Worm (Caenorhabditis elegans) whole organism, late embryonic: ENCODE measurements around the gene B0416.5.

ENCODE experiments used
- C38D4.7 ChIP-seq: fragments of 200-800 bp; sonication (Bioruptor generic); optimal IDR thresholded peaks from 2 replicates; lab custom pipeline; 2018; ENCODE audit warnings: mild to moderate bottlenecking, missing genetic modification characterization, moderate library complexity, missing compliant biosample characterization
- K09A11.1 ChIP-seq: sonication (generic microtip); optimal IDR thresholded peaks from 2 replicates; lab custom pipeline; 2017; ENCODE audit warnings: antibody characterized with exemption, mild to moderate bottlenecking, missing genetic modification characterization, missing compliant biosample characterization; ENCODE audit not compliant: insufficient read depth
- ahr-1 ChIP-seq: sonication (generic microtip); optimal IDR thresholded peaks from 2 replicates; lab custom pipeline; 2016; ENCODE audit warnings: missing genetic modification characterization, missing compliant biosample characterization
- ama-1 ChIP-seq: fragments of 150-350 bp; optimal IDR thresholded peaks from 2 replicates; lab custom pipeline; 2014
- ceh-14 ChIP-seq: sonication (generic microtip); optimal IDR thresholded peaks from 2 replicates; lab custom pipeline; 2016; ENCODE audit warnings: missing genotype, missing genetic modification characterization, missing compliant biosample characterization
- ceh-18 ChIP-seq: sonication (generic microtip); optimal IDR thresholded peaks from 2 replicates; lab custom pipeline; 2016; ENCODE audit warnings: missing genetic modification characterization, missing compliant biosample characterization
- ceh-19 ChIP-seq: fragments of 200-800 bp; sonication (Bioruptor generic); optimal IDR thresholded peaks from 2 replicates; lab custom pipeline; 2018; ENCODE audit warnings: mild to moderate bottlenecking, missing genetic modification characterization, missing compliant biosample characterization
- ceh-22 ChIP-seq: sonication (generic microtip); optimal IDR thresholded peaks from 2 replicates; lab custom pipeline; 2017; ENCODE audit warnings: missing biosample characterization, missing genetic modification characterization
- ceh-24 ChIP-seq: sonication (generic microtip); optimal IDR thresholded peaks from 2 replicates; lab custom pipeline; 2016; ENCODE audit warnings: mild to moderate bottlenecking, missing genetic modification characterization, missing compliant biosample characterization
- ceh-31 ChIP-seq: sonication (generic microtip); optimal IDR thresholded peaks from 2 replicates; lab custom pipeline; 2016; ENCODE audit warnings: missing genetic modification characterization, missing compliant biosample characterization
- ceh-48 ChIP-seq: sonication (generic microtip); optimal IDR thresholded peaks from 2 replicates; lab custom pipeline; 2016; ENCODE audit warnings: missing genetic modification characterization, inconsistent platforms, missing compliant biosample characterization
- dve-1 ChIP-seq: sonication (generic microtip); optimal IDR thresholded peaks from 2 replicates; lab custom pipeline; 2017; ENCODE audit warnings: antibody characterized with exemption, mild to moderate bottlenecking, missing genetic modification characterization, missing compliant biosample characterization
- elt-2 ChIP-seq: sonication (generic microtip); optimal IDR thresholded peaks from 2 replicates; lab custom pipeline; 2016; ENCODE audit warnings: missing genetic modification reagents, missing genetic modification characterization, missing compliant biosample characterization
- elt-4 ChIP-seq: sonication (generic microtip); optimal IDR thresholded peaks from 2 replicates; lab custom pipeline; 2016; ENCODE audit warnings: missing genetic modification characterization, missing compliant biosample characterization
- eyg-1 ChIP-seq: sonication (generic microtip); optimal IDR thresholded peaks from 2 replicates; lab custom pipeline; 2016; ENCODE audit warnings: missing genotype, missing genetic modification characterization, missing compliant biosample characterization
- fax-1 ChIP-seq: sonication (generic microtip); optimal IDR thresholded peaks from 2 replicates; lab custom pipeline; 2016; ENCODE audit warnings: missing genotype, missing genetic modification characterization, missing compliant biosample characterization
- fkh-10 ChIP-seq: fragments of 150-350 bp; optimal IDR thresholded peaks from 2 replicates; lab custom pipeline; 2014; ENCODE audit warnings: missing biosample characterization, missing genetic modification reagents, missing genetic modification characterization
- gmeb-2 ChIP-seq: sonication (generic microtip); optimal IDR thresholded peaks from 2 replicates; lab custom pipeline; 2016; ENCODE audit warnings: missing genetic modification characterization, inconsistent platforms, missing compliant biosample characterization
- hlh-13 ChIP-seq: fragments of 200-800 bp; sonication (Bioruptor generic); optimal IDR thresholded peaks from 2 replicates; lab custom pipeline; 2018; ENCODE audit warnings: mild to moderate bottlenecking, missing genetic modification characterization, missing compliant biosample characterization
- hlh-30 ChIP-seq: sonication (generic microtip); optimal IDR thresholded peaks from 2 replicates; lab custom pipeline; 2017; ENCODE audit warnings: antibody characterized with exemption, missing genetic modification characterization, missing compliant biosample characterization; ENCODE audit not compliant: insufficient read depth
- hlh-8 ChIP-seq: sonication (generic microtip); optimal IDR thresholded peaks from 2 replicates; lab custom pipeline; 2016; ENCODE audit warnings: missing genotype, missing genetic modification characterization, missing compliant biosample characterization
- lin-11 ChIP-seq: fragments of 200-800 bp; sonication (Bioruptor generic); optimal IDR thresholded peaks from 2 replicates; lab custom pipeline; 2018; ENCODE audit warnings: mild to moderate bottlenecking, missing genetic modification characterization, missing compliant biosample characterization
- mec-3 ChIP-seq: sonication (generic microtip); optimal IDR thresholded peaks from 2 replicates; lab custom pipeline; 2016; ENCODE audit warnings: borderline replicate concordance, missing genetic modification characterization, missing compliant biosample characterization
- nfya-1 ChIP-seq: sonication (generic microtip); optimal IDR thresholded peaks from 2 replicates; lab custom pipeline; 2017; ENCODE audit warnings: missing genetic modification characterization, mild to moderate bottlenecking, missing compliant biosample characterization, antibody characterized with exemption, moderate library complexity
- nhr-11 ChIP-seq: fragments of 150-350 bp; optimal IDR thresholded peaks from 2 replicates; lab custom pipeline; 2014; ENCODE audit warnings: missing biosample characterization, missing genetic modification characterization
- nhr-232 ChIP-seq: sonication (generic microtip); optimal IDR thresholded peaks from 2 replicates; lab custom pipeline; 2016; ENCODE audit warnings: missing genetic modification characterization, missing compliant biosample characterization
- npax-4 ChIP-seq: sonication (generic microtip); optimal IDR thresholded peaks from 2 replicates; lab custom pipeline; 2016; ENCODE audit warnings: missing genetic modification characterization, missing compliant biosample characterization
- pat-9 ChIP-seq: fragments of 200-800 bp; sonication (Bioruptor generic); optimal IDR thresholded peaks from 2 replicates; lab custom pipeline; 2018; ENCODE audit warnings: mild to moderate bottlenecking, missing genetic modification characterization, moderate library complexity, missing compliant biosample characterization
- ref-2 ChIP-seq: sonication (generic microtip); optimal IDR thresholded peaks from 2 replicates; lab custom pipeline; 2016; ENCODE audit warnings: missing genetic modification characterization, missing compliant biosample characterization
- rnt-1 ChIP-seq: sonication (generic microtip); optimal IDR thresholded peaks from 2 replicates; lab custom pipeline; 2016; ENCODE audit warnings: missing genetic modification characterization, missing compliant biosample characterization
- tbx-2 ChIP-seq: sonication (generic microtip); optimal IDR thresholded peaks from 2 replicates; lab custom pipeline; 2016; ENCODE audit warnings: missing genetic modification characterization, missing compliant biosample characterization
- tbx-7 ChIP-seq: sonication (generic microtip); optimal IDR thresholded peaks from 2 replicates; lab custom pipeline; 2016; ENCODE audit warnings: missing genotype, missing genetic modification characterization, missing compliant biosample characterization
- ttx-3 ChIP-seq: sonication (generic microtip); optimal IDR thresholded peaks from 2 replicates; lab custom pipeline; 2016; ENCODE audit warnings: missing genetic modification reagents, missing genetic modification characterization, missing compliant biosample characterization
- unc-3 ChIP-seq, 2 experiments: fragments of 200-800 bp in 1 of 2; sonication (Bioruptor generic) in 1 of 2; sonication (generic microtip) in 1 of 2; conservative IDR thresholded peaks in 1 of 2; optimal IDR thresholded peaks in 1 of 2; 2 replicates each; pipeline versions ENCODE4 v1.3.6 to Lab custom; 2016 to 2022; ENCODE audit warnings: missing compliant biosample characterization in 2 of 2, missing genetic modification characterization in 2 of 2, missing genetic modification reagents in 1 of 2
- unc-42 ChIP-seq: sonication (generic microtip); optimal IDR thresholded peaks from 2 replicates; lab custom pipeline; 2016; ENCODE audit warnings: missing genotype, missing genetic modification characterization, missing compliant biosample characterization
- unc-86 ChIP-seq: sonication (generic microtip); optimal IDR thresholded peaks from 2 replicates; lab custom pipeline; 2016; ENCODE audit warnings: missing genetic modification characterization, missing compliant biosample characterization
- zip-5 ChIP-seq: sonication (generic microtip); optimal IDR thresholded peaks from 2 replicates; lab custom pipeline; 2016; ENCODE audit warnings: missing genetic modification characterization, missing compliant biosample characterization
- ztf-16 ChIP-seq: sonication (generic microtip); optimal IDR thresholded peaks from 2 replicates; lab custom pipeline; 2017; ENCODE audit warnings: missing genetic modification characterization, missing compliant biosample characterization

B0416.5 gene

DNA sequence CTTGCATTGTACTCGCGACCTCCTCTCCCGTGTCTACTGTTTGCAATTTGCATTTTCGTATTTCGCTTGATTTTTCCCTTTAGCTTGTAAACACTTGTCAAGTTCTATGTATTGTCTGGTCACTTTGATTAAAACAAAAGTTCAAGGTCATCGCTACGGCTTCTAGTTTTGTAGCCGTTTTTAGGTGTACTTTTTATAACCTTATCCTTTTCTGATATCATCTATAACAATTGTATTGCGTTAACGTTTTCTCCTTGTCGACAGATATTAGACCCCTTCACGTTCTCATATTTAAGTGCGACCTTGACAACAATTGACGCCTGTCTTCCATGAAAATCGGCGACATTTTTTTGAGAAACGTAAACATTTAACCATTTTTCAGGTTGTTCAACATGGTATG, 24.0 kb downstream of the B0416.5 start (continued):
- no peak for TF ChIP-seq ceh-19 (GFP tag; lab: Kevin White, UChicago)
- no peak for TF ChIP-seq ceh-48 (tag; lab: Kevin White, UChicago)
- no peak for TF ChIP-seq npax-4 (tag; lab: Kevin White, UChicago)
- no peak for TF ChIP-seq dve-1 (tag; lab: Kevin White, UChicago)
- no peak for TF ChIP-seq hlh-8 (tag; lab: Kevin White, UChicago)
- no peak for TF ChIP-seq rnt-1

DNA sequence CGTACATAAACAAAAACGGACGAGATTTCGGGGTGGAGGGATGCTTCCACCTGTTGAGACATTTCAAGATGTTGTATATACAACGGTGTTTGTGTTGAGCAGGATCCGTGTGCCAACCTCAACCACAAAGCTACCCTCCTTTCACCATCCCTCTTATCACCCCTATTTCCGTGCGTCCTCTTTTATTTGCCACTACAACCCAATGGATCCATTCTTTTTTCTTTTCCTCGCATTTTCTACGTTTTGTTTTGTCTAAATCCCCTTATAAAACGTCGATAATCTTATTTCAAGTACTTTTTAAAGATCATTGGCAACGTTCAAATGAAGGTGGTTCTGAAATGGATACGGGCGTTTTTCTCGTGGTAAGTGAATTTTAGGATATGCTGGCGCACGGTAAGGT, 27.4 kb downstream of the B0416.5 start, which contains the start of gene gpa-12:
Gene gpa-12, plus strand, starts transcription at position 301 of the 400 bp plus-strand sequence.
- no peak for TF ChIP-seq C38D4.7
- TF ChIP-seq hlh-13, result no peak
- TF ChIP-seq ceh-19 (GFP tag; lab: Kevin White, UChicago), result no peak
- no peak for TF ChIP-seq tbx-2 (tag; lab: Kevin White, UChicago)
- TF ChIP-seq ceh-18 (tag; lab: Kevin White, UChicago), result no peak
- TF ChIP-seq ahr-1 (tag; lab: Kevin White, UChicago), result no peak
- TF ChIP-seq ztf-16, result no peak
- TF ChIP-seq eyg-1 (tag; lab: Kevin White, UChicago), result no peak
- TF ChIP-seq mec-3 (tag; lab: Kevin White, UChicago), result no peak
- no peak for TF ChIP-seq elt-4 (tag; lab: Kevin White, UChicago)
- TF ChIP-seq ceh-31, result no peak
- no peak for TF ChIP-seq ceh-22 (tag; lab: Kevin White, UChicago)
- TF ChIP-seq nhr-11 (tag; lab: Kevin White, UChicago), result no peak
- TF ChIP-seq unc-86 (tag; lab: Kevin White, UChicago), result no peak
- no peak for TF ChIP-seq ceh-48 (tag; lab: Kevin White, UChicago)
- TF ChIP-seq rnt-1, result no peak
- no peak for TF ChIP-seq nhr-232 (tag; lab: Kevin White, UChicago)
- no peak for TF ChIP-seq pat-9 (tag; lab: Kevin White, UChicago)
- TF ChIP-seq ref-2, result no peak
- no peak for TF ChIP-seq hlh-30
- TF ChIP-seq, all 69 proteins: peak for 0

- no peak for TF ChIP-seq elt-2 (tag; lab: Kevin White, UChicago)
- TF ChIP-seq K09A11.1 (tag; lab: Kevin White, UChicago), result no peak
- TF ChIP-seq ceh-19 (GFP tag; lab: Kevin White, UChicago), result no peak
- no peak for TF ChIP-seq ceh-31
- no peak for TF ChIP-seq unc-3 (GFP tag; conservative IDR thresholded peaks at IDR 0.05; lab: Robert Waterston, UW)
- TF ChIP-seq unc-3 (tag; optimal IDR thresholded peaks at IDR 0.05; lab: Kevin White, UChicago), result no peak
- TF ChIP-seq dve-1 (tag; lab: Kevin White, UChicago), result no peak
These were observed 28.5 kb downstream of the B0416.5 start, which contains the start of gene lgc-4 for ce11 chrX:9242123-9242522. lgc-4 (minus strand) TSS chrX:9242223.

DNA sequence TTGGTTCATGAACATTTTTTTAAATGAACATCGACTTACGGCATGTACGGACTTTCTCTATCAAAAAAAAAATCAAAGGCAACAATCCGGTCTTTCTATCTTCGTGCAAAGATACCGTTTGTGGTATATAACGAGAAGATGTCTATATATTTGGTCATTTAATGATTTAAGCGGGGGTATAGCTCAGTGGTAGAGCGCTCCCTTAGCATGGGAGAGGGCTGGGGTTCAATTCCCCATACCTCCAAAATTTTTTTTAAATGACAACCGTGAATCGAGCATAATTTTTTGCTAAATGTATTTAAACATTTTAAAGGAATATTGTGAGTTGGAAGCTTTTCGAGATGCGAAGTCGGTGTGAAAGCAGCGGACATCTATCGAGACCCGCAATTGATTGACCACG, 32.0 kb downstream of the B0416.5 start:
- TF ChIP-seq ceh-31 (no peak), ceh-24 (tag; lab: Kevin White, UChicago) (no peak), ama-1 (lab: Kevin White, UChicago) (no peak), zip-5 (tag; lab: Kevin White, UChicago) (no peak), ttx-3 (tag; lab: Kevin White, UChicago) (no peak), ztf-16 (no peak), gmeb-2 (no peak), ceh-19 (GFP tag; lab: Kevin White, UChicago) (no peak), nfya-1 (no peak), tbx-7 (tag; lab: Kevin White, UChicago) (no peak), tbx-2 (tag; lab: Kevin White, UChicago) (no peak), ceh-22 (tag; lab: Kevin White, UChicago) (no peak), fkh-10 (GFP tag; lab: Kevin White, UChicago) (no peak), ceh-14 (tag; lab: Kevin White, UChicago) (no peak), unc-42 (no peak), elt-2 (tag; lab: Kevin White, UChicago) (no peak), hlh-30 (no peak), ceh-48 (tag; lab: Kevin White, UChicago) (no peak), lin-11 (tag; lab: Kevin White, UChicago) (no peak), fax-1 (no peak)
